Fruit fly (Drosophila melanogaster): ENCODE data around the gene JhI-21.

JhI-21 gene

dm6 chr2L:12026458-12027431, 29.1 kb downstream of the JhI-21 start (continued):
- TF ChIP-seq Eip93F (GFP tag; optimal IDR thresholded peaks at IDR 0.05) = peak; percentile 29
- TF ChIP-seq CG32006 (GFP tag; optimal IDR thresholded peaks at IDR 0.05) = peak; percentile 92
- peak; percentile 91 for TF ChIP-seq CG9139 (GFP tag; optimal IDR thresholded peaks at IDR 0.05)
- peak; percentile 79 for TF ChIP-seq dsx (GFP tag; optimal IDR thresholded peaks at IDR 0.05; ENCODE audit: poor library complexity, severe bottlenecking)
- peak; percentile 68 for TF ChIP-seq Sox14 (GFP tag; optimal IDR thresholded peaks at IDR 0.05)
- TF ChIP-seq Eip78C (GFP tag) = peak; percentile 91
- peak; percentile 68 for TF ChIP-seq vri (GFP tag; optimal IDR thresholded peaks at IDR 0.05)
- peak; percentile 81 for TF ChIP-seq Hr39 (GFP tag; optimal IDR thresholded peaks at IDR 0.05)
- peak; percentile 50 for TF ChIP-seq Hr4 (GFP tag; optimal IDR thresholded peaks at IDR 0.05)
- TF ChIP-seq Lpt (GFP tag; optimal IDR thresholded peaks at IDR 0.05) = no peak
- TF ChIP-seq esn (GFP tag; optimal IDR thresholded peaks at IDR 0.05) = peak; percentile 84

dm6 chr2L:12025505-12025904, 30.3 kb downstream of the JhI-21 start:
- TF ChIP-seq CG32006 (GFP tag; optimal IDR thresholded peaks at IDR 0.05) (peak; percentile 7), CG8319 (GFP tag; optimal IDR thresholded peaks at IDR 0.05) (no peak), Eip78C (GFP tag) (peak; percentile 77), Hr38 (GFP tag; optimal IDR thresholded peaks at IDR 0.05) (no peak), vri (GFP tag; optimal IDR thresholded peaks at IDR 0.05) (no peak), CG15336 (GFP tag; IDR thresholded peaks at IDR 0.05) (peak; percentile 49), pdm3 (GFP tag; optimal IDR thresholded peaks at IDR 0.05) (no peak), Eip75B (GFP tag; optimal IDR thresholded peaks at IDR 0.05) (peak; percentile 4), CG11294 (GFP tag; IDR thresholded peaks at IDR 0.05) (no peak), OdsH (GFP tag; optimal IDR thresholded peaks at IDR 0.05) (no peak), eg (GFP tag; IDR thresholded peaks at IDR 0.05) (peak; percentile 70; the same call in 2 of the 3 replicates), CG9139 (GFP tag; optimal IDR thresholded peaks at IDR 0.05) (no peak), dac (GFP tag; optimal IDR thresholded peaks at IDR 0.05) (no peak), acj6 (GFP tag; optimal IDR thresholded peaks at IDR 0.05) (no peak), CG8632 (GFP tag; optimal IDR thresholded peaks at IDR 0.05) (no peak), CG4318 (GFP tag; optimal IDR thresholded peaks at IDR 0.05) (no peak), lz (GFP tag; optimal IDR thresholded peaks at IDR 0.05) (no peak), fd59A (GFP tag; optimal IDR thresholded peaks at IDR 0.05) (peak; percentile 25), achi (GFP tag; optimal IDR thresholded peaks at IDR 0.05) (peak; percentile 8), fkh (GFP tag; optimal IDR thresholded peaks at IDR 0.05) (no peak), Met (GFP tag; optimal IDR thresholded peaks at IDR 0.05) (no peak), Blimp-1 (GFP tag; optimal IDR thresholded peaks at IDR 0.05) (no peak), Ets21C (GFP tag; optimal IDR thresholded peaks at IDR 0.05) (no peak), CG6854 (GFP tag; optimal IDR thresholded peaks at IDR 0.05) (no peak), Smox (GFP tag; optimal IDR thresholded peaks at IDR 0.05) (no peak), esn (GFP tag; optimal IDR thresholded peaks at IDR 0.05) (peak; percentile 51), topi (GFP tag; optimal IDR thresholded peaks at IDR 0.05) (peak; percentile 11), CG10669 (GFP tag; optimal IDR thresholded peaks at IDR 0.05) (no peak), CG8119 (GFP tag; IDR thresholded peaks at IDR 0.05) (no peak), Ets96B (tag; optimal IDR thresholded peaks at IDR 0.05) (peak; percentile 21), CG16779 (tag; optimal IDR thresholded peaks at IDR 0.05) (no peak), CG6163 (GFP tag; IDR thresholded peaks at IDR 0.05) (peak; percentile 54; the same call in 2 of the 3 replicates), cyc (GFP tag; optimal IDR thresholded peaks at IDR 0.05) (peak; percentile 17), CG7368 (GFP tag; optimal IDR thresholded peaks at IDR 0.05) (no peak), Sox15 (GFP tag; optimal IDR thresholded peaks at IDR 0.05) (no peak), Sox14 (GFP tag; optimal IDR thresholded peaks at IDR 0.05) (peak; percentile 61), CG11902 (GFP tag; optimal IDR thresholded peaks at IDR 0.05) (no peak), CG6808 (GFP tag; optimal IDR thresholded peaks at IDR 0.05) (peak; percentile 33), Hr4 (GFP tag; optimal IDR thresholded peaks at IDR 0.05) (no peak), Eip93F (GFP tag; optimal IDR thresholded peaks at IDR 0.05) (no peak), spab (GFP tag; optimal IDR thresholded peaks at IDR 0.05) (peak; percentile 27), CG10631 (GFP tag; optimal IDR thresholded peaks at IDR 0.05) (peak; percentile 22), dsx (GFP tag; optimal IDR thresholded peaks at IDR 0.05; ENCODE audit: poor library complexity, severe bottlenecking) (peak; percentile 41), CG1621 (tag; optimal IDR thresholded peaks at IDR 0.05) (peak; percentile 40), Gug (GFP tag; IDR thresholded peaks at IDR 0.05) (no peak)
